Fruit fly (Drosophila melanogaster) whole organism, wandering third instar larva: Measurements from ENCODE around the gene mRpL51.

Source experiments
- Hr78 ChIP-seq: fragments of >200 bp; optimal IDR thresholded peaks from 2 replicates; lab custom pipeline; 2017; ENCODE audit warnings: missing biosample characterization, missing genetic modification characterization
- N ChIP-seq: fragments of >200 bp; optimal IDR thresholded peaks from 2 replicates; lab custom pipeline; 2018; ENCODE audit warnings: missing biosample characterization, missing external identifiers, missing genetic modification characterization
- dsf ChIP-seq: sonication (Bioruptor generic); optimal IDR thresholded peaks from 2 replicates; lab custom pipeline; 2016; ENCODE audit warnings: missing biosample characterization, missing genetic modification characterization, borderline replicate concordance
- h ChIP-seq: fragments of 200-800 bp; sonication (Bioruptor generic); optimal IDR thresholded peaks from 3 replicates; lab custom pipeline; 2016; ENCODE audit warnings: missing biosample characterization, mild to moderate bottlenecking, missing genetic modification characterization
- psq ChIP-seq: fragments of 200-800 bp; sonication (Bioruptor generic); optimal IDR thresholded peaks from 3 replicates; lab custom pipeline; 2017; ENCODE audit warnings: missing biosample characterization, mild to moderate bottlenecking, missing genetic modification characterization, moderate library complexity
- sage ChIP-seq: fragments of 200-800 bp; sonication (Bioruptor generic); optimal IDR thresholded peaks from 2 replicates; lab custom pipeline; 2016; ENCODE audit warnings: missing biosample characterization, mild to moderate bottlenecking, missing genetic modification characterization

DNA sequence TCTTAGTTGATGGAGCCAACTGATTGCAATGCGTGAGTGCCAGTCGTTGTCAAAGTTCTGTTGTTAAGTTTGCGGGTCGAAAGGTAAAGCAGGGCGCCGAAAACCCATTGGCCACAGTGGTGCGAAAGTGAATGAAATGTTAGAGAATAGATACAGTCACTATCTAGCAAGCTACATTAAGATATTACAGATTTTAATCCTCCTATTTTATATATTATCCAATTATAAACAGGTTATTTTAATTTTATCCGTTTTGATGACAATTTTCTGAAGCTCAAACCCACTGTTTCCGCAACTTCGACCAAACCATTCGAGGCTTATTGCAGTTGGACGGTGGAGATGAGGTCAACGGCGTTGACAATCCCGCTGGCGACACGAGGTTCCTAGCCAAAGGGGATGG lies 35.3 kb upstream of the mRpL51 start:
- peak; percentile 15 for TF ChIP-seq h (GFP tag; lab: Kevin White, UChicago)
- TF ChIP-seq Hr78 (GFP tag; lab: Kevin White, UChicago): no peak
- TF ChIP-seq sage (GFP tag; lab: Kevin White, UChicago): no peak
- no peak for TF ChIP-seq dsf
- TF ChIP-seq psq (GFP tag; lab: Kevin White, UChicago): no peak
- no peak for TF ChIP-seq N (GFP tag; lab: Kevin White, UChicago)
